Worm (Caenorhabditis elegans) whole organism, L4/young adult: Measurements from ENCODE around the gene rsp-8.

ENCODE experiments used
- dao-5 ChIP-seq: sonication (generic microtip); optimal IDR thresholded peaks from 2 replicates; lab custom pipeline; 2016; ENCODE audit warnings: missing genotype, missing genetic modification characterization, moderate library complexity, missing compliant biosample characterization
- him-1 ChIP-seq: sonication (generic microtip); optimal IDR thresholded peaks from 2 replicates; lab custom pipeline; 2016; ENCODE audit warnings: missing genotype, missing genetic modification reagents, missing genetic modification characterization, missing compliant biosample characterization

ce11 chrIII:11824580-11824979 is 1.6 kb upstream of the rsp-8 start:
- TF ChIP-seq him-1 (no peak), dao-5 (tag; lab: Kevin White, UChicago) (no peak)
